Worm (Caenorhabditis elegans): ENCODE measurements around the gene snf-7.

- no peak for TF ChIP-seq cog-1 (tag; optimal IDR thresholded peaks at IDR 0.05)
- TF ChIP-seq ref-1 (GFP tag; conservative IDR thresholded peaks at IDR 0.05): no peak
- no peak for TF ChIP-seq med-1 (GFP tag; optimal IDR thresholded peaks at IDR 0.05; ENCODE audit: insufficient read depth)
- TF ChIP-seq tab-1 (GFP tag; IDR thresholded peaks at IDR 0.05): no peak
- no peak for TF ChIP-seq klf-2 (GFP tag; conservative IDR thresholded peaks at IDR 0.05)
- TF ChIP-seq flt-1 (GFP tag; IDR thresholded peaks at IDR 0.05): no peak
- no peak for TF ChIP-seq ztf-29 (GFP tag; IDR thresholded peaks at IDR 0.05)
- TF ChIP-seq ztf-23 (GFP tag; IDR thresholded peaks at IDR 0.05): no peak
- TF ChIP-seq T22C8.4 (GFP tag; IDR thresholded peaks at IDR 0.05): no peak
Measured at ce11 chrIII:12960705-12961104, 44.6 kb upstream of the snf-7 start.
